Fruit fly (Drosophila melanogaster) whole organism: ENCODE data around the gene PIG-F.

Source experiments
- Dll ChIP-seq: fragments of >200 bp; optimal IDR thresholded peaks from 2 replicates; lab custom pipeline; 2017
- EcR ChIP-seq, 2 experiments: fragments of >200 bp; optimal IDR thresholded peaks; 2 replicates each; lab custom pipeline; 2017; ENCODE audit warnings: missing biosample characterization in 2 of 2, missing genetic modification characterization in 2 of 2, missing genetic modification reagents in 2 of 2
- pan ChIP-seq: fragments of >200 bp; optimal IDR thresholded peaks from 2 replicates; lab custom pipeline; 2017
- psq ChIP-seq: fragments of >200 bp; optimal IDR thresholded peaks from 2 replicates; lab custom pipeline; 2017
- usp ChIP-seq: fragments of >200 bp; optimal IDR thresholded peaks from 2 replicates; lab custom pipeline; 2017; ENCODE audit warnings: missing biosample characterization, missing genetic modification characterization, mixed read lengths

- no peak for TF ChIP-seq usp (GFP tag; lab: Kevin White, UChicago)
- TF ChIP-seq psq (lab: Kevin White, UChicago) = no peak
- TF ChIP-seq EcR (GFP tag; optimal IDR thresholded peaks at IDR 0.05; lab: Kevin White, UChicago) = no peak
- no peak for TF ChIP-seq pan (lab: Kevin White, UChicago)
- TF ChIP-seq Dll (lab: Kevin White, UChicago) = no peak
Measured at dm6 chr3L:19601413-19601812, 10.8 kb upstream of the PIG-F start, which contains the start of gene CG9368.
